Fruit fly (Drosophila melanogaster): ENCODE measurements around the gene zen.

DNA sequence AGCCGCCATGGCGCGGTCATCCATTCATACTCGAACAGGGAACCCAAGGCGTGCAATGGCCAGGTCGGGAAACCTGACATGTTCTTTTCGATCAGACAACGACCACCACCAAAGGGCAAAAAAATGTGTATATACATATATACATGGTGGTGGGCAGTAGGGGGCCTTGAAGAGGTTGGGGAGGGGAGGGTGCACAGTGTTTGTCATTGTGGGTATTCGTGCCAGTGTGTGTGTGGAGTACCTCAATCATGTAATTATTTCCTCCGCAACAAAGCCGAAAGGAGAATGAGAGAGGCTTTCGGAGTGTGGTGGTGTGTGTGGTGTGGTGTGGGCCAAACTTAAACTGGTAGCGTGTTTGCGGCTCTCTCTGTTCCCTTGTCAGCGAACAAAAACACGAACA is 27.9 kb downstream of the zen start:
- TF ChIP-seq vri (GFP tag; optimal IDR thresholded peaks at IDR 0.05) (no peak), net (GFP tag; optimal IDR thresholded peaks at IDR 0.05) (no peak), esn (GFP tag; optimal IDR thresholded peaks at IDR 0.05) (no peak), CG11902 (GFP tag; optimal IDR thresholded peaks at IDR 0.05) (no peak), Gug (GFP tag; IDR thresholded peaks at IDR 0.05) (no peak), CG10631 (GFP tag; optimal IDR thresholded peaks at IDR 0.05) (no peak), Met (GFP tag; optimal IDR thresholded peaks at IDR 0.05) (no peak), CG10669 (GFP tag; optimal IDR thresholded peaks at IDR 0.05) (no peak), CG4318 (GFP tag; optimal IDR thresholded peaks at IDR 0.05) (no peak), Hr38 (GFP tag; optimal IDR thresholded peaks at IDR 0.05) (no peak), Hr4 (GFP tag; optimal IDR thresholded peaks at IDR 0.05) (no peak), dsx (GFP tag; optimal IDR thresholded peaks at IDR 0.05; ENCODE audit: poor library complexity, severe bottlenecking) (no peak)

Data from whole organism, prepupa.